Fruit fly (Drosophila melanogaster): ENCODE results near the gene CG2202.
A peak's percentile ranks its signal among the peaks of the same experiment; 100 is the strongest.

The CG2202 gene

DNA sequence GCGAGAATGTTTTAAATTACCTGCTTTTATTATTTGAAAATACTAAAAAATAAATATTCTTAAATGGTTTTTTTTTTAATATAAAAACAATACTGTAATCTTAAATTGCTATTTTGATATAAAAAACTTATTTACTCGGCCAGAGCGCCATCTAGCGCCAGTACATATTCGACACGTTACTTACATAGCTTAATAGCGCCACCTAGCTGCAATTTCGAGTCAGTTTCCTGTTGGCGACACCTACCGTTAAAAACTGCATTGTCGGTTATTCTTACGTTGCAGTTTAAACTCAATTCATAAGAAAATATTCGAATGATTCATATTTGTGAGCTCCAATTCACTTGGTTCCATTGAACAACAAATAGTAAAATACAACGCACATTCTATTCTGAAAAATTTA lies 16.2 kb upstream of the CG2202 start (continued):
- TF ChIP-seq Dll (GFP tag; IDR thresholded peaks at IDR 0.05; ENCODE audit: partially characterized antibody) (no peak), insv (GFP tag; optimal IDR thresholded peaks at IDR 0.05) (peak in 1 of 2 experiments; percentile 56), scrt (GFP tag; optimal IDR thresholded peaks at IDR 0.05) (peak; percentile 13), CG11085 (GFP tag; IDR thresholded peaks at IDR 0.05) (peak; percentile 73), NfI (GFP tag; optimal IDR thresholded peaks at IDR 0.05) (peak; percentile 77), CG18599 (GFP tag; optimal IDR thresholded peaks at IDR 0.05) (peak; percentile 27), Ravus (GFP tag; IDR thresholded peaks at IDR 0.05) (no peak), pros (GFP tag; optimal IDR thresholded peaks at IDR 0.05) (no peak), CG32772 (GFP tag; IDR thresholded peaks at IDR 0.05) (peak; percentile 51), pita (GFP tag; optimal IDR thresholded peaks at IDR 0.05) (peak; percentile 44), CG2875 (GFP tag; optimal IDR thresholded peaks at IDR 0.05) (no peak), E2f1 (GFP tag; IDR thresholded peaks at IDR 0.05) (peak; percentile 64), pzg (GFP tag; optimal IDR thresholded peaks at IDR 0.05) (peak; percentile 3), otp (GFP tag; IDR thresholded peaks at IDR 0.05) (no peak), ind (GFP tag; optimal IDR thresholded peaks at IDR 0.05) (peak; percentile 57), CG6254 (GFP tag; optimal IDR thresholded peaks at IDR 0.05) (no peak), cato (GFP tag; optimal IDR thresholded peaks at IDR 0.05; ENCODE audit: borderline replicate concordance) (peak; percentile 18), CG13894 (tag; optimal IDR thresholded peaks at IDR 0.05) (peak; percentile 35), Meics (GFP tag; optimal IDR thresholded peaks at IDR 0.05) (peak; percentile 73), Dfd (GFP tag; optimal IDR thresholded peaks at IDR 0.05) (no peak), CG7963 (GFP tag; IDR thresholded peaks at IDR 0.05; ENCODE audit: partially characterized antibody) (no peak), Dad (GFP tag; optimal IDR thresholded peaks at IDR 0.05) (peak; percentile 25), repo (GFP tag; optimal IDR thresholded peaks at IDR 0.05) (peak; percentile 37), Fer2 (tag; optimal IDR thresholded peaks at IDR 0.05) (peak; percentile 33), CG32532 (GFP tag; IDR thresholded peaks at IDR 0.05) (peak; percentile 82), hkb (optimal IDR thresholded peaks at IDR 0.05) (no peak), hkb (GFP tag; IDR thresholded peaks at IDR 0.05) (peak; percentile 12; the same call in 1 of the 2 replicates), pho (GFP tag; optimal IDR thresholded peaks at IDR 0.05) (peak; percentile 23), CG34422 (GFP tag; IDR thresholded peaks at IDR 0.05) (peak; percentile 63; the same call in 1 of the 3 replicates), MBD-R2 (GFP tag; IDR thresholded peaks at IDR 0.05) (no peak), sr (GFP tag; IDR thresholded peaks at IDR 0.05) (0 out of 3 replicates have a peak, but pooled peaks have one; percentile 8), Pdp1 (GFP tag; optimal IDR thresholded peaks at IDR 0.05) (peak; percentile 60 to 79), schlank (tag; optimal IDR thresholded peaks at IDR 0.05) (no peak), Sox102F (GFP tag; optimal IDR thresholded peaks at IDR 0.05) (peak; percentile 72), her (GFP tag; optimal IDR thresholded peaks at IDR 0.05) (peak; percentile 35), Mes4 (GFP tag; optimal IDR thresholded peaks at IDR 0.05) (peak; percentile 0), CG14441 (GFP tag; IDR thresholded peaks at IDR 0.05) (peak; percentile 75), bcd (GFP tag; optimal IDR thresholded peaks at IDR 0.05) (peak; percentile 67), gcm2 (GFP tag; optimal IDR thresholded peaks at IDR 0.05) (no peak), H2.0 (GFP tag; IDR thresholded peaks at IDR 0.05) (no peak; the same call in 1 of the 2 replicates), aop (GFP tag; IDR thresholded peaks at IDR 0.05) (0 out of 2 replicates have a peak, but pooled peaks have one; percentile 6), CG12769 (tag; optimal IDR thresholded peaks at IDR 0.05) (no peak), br (optimal IDR thresholded peaks at IDR 0.05) (no peak), CG6689 (GFP tag; IDR thresholded peaks at IDR 0.05) (no peak), Nf-YB (GFP tag; optimal IDR thresholded peaks at IDR 0.05) (no peak), fd96Cb (tag; optimal IDR thresholded peaks at IDR 0.05) (peak; percentile 30), gem (tag; optimal IDR thresholded peaks at IDR 0.05) (peak; percentile 68), CG14965 (GFP tag; optimal IDR thresholded peaks at IDR 0.05; ENCODE audit: borderline replicate concordance) (no peak), Taf1 (GFP tag; IDR thresholded peaks at IDR 0.05) (no peak), ato (GFP tag; IDR thresholded peaks at IDR 0.05; ENCODE audit: partially characterized antibody) (no peak), Lhr (GFP tag; optimal IDR thresholded peaks at IDR 0.05) (peak; percentile 67)
